Fruit fly (Drosophila melanogaster) whole organism, prepupa: ENCODE results near the gene GlcAT-S.
A peak's percentile ranks its signal among the peaks of the same experiment; 100 is the strongest.

Experiments used
- CG10631 ChIP-seq: fragments of 200-800 bp; sonication (Bioruptor generic); optimal IDR thresholded peaks from 2 replicates; lab custom pipeline; 2016; ENCODE audit warnings: missing biosample characterization, missing genetic modification characterization
- CG10669 ChIP-seq: fragments of 200-800 bp; sonication (Bioruptor generic); optimal IDR thresholded peaks from 3 replicates; lab custom pipeline; 2018; ENCODE audit warnings: missing biosample characterization, mild to moderate bottlenecking, missing genetic modification characterization, moderate library complexity
- CG11294 ChIP-seq: fragments of 200-800 bp; sonication (Bioruptor generic); IDR thresholded peaks from 2 replicates; pipeline ENCODE4 v1.3.6; 2022; ENCODE audit warnings: missing biosample characterization, missing genetic modification characterization
- CG15336 ChIP-seq: fragments of 200-800 bp; sonication (Bioruptor generic); IDR thresholded peaks from 2 replicates; pipeline ENCODE4 v1.3.6; 2022; ENCODE audit warnings: missing biosample characterization, missing genetic modification characterization
- CG32006 ChIP-seq: fragments of 200-800 bp; sonication (Bioruptor generic); optimal IDR thresholded peaks from 3 replicates; lab custom pipeline; 2017; ENCODE audit warnings: missing biosample characterization, mild to moderate bottlenecking, missing genetic modification characterization
- CG34406 ChIP-seq: fragments of 200-800 bp; sonication (Bioruptor generic); optimal IDR thresholded peaks from 3 replicates; lab custom pipeline; 2016; ENCODE audit warnings: missing biosample characterization, missing genetic modification characterization
- CG3919 ChIP-seq: fragments of 200-800 bp; sonication (Bioruptor generic); optimal IDR thresholded peaks from 3 replicates; lab custom pipeline; 2016; ENCODE audit warnings: missing biosample characterization, missing genetic modification characterization
- CG6163 ChIP-seq: fragments of 200-800 bp; sonication (Bioruptor generic); IDR thresholded peaks from 3 replicates; pipeline ENCODE4 v1.3.6; 2022; ENCODE audit warnings: missing biosample characterization, missing genetic modification characterization
- CG6792 ChIP-seq: fragments of 200-800 bp; sonication (Bioruptor generic); optimal IDR thresholded peaks from 3 replicates; lab custom pipeline; 2016; ENCODE audit warnings: missing biosample characterization, missing genetic modification characterization
- CG7368 ChIP-seq: fragments of 200-800 bp; sonication (Bioruptor generic); optimal IDR thresholded peaks from 3 replicates; lab custom pipeline; 2016; ENCODE audit warnings: missing biosample characterization, missing genetic modification characterization
- CG8119 ChIP-seq: fragments of 200-800 bp; sonication (Bioruptor generic); IDR thresholded peaks from 3 replicates; pipeline ENCODE4 v1.3.6; 2022; ENCODE audit warnings: missing biosample characterization, missing genetic modification characterization
- CG8319 ChIP-seq: fragments of 200-800 bp; sonication (Bioruptor generic); optimal IDR thresholded peaks from 3 replicates; lab custom pipeline; 2016; ENCODE audit warnings: missing biosample characterization, missing genetic modification characterization
- CG8632 ChIP-seq: fragments of 200-800 bp; sonication (Bioruptor generic); optimal IDR thresholded peaks from 3 replicates; lab custom pipeline; 2016; ENCODE audit warnings: missing biosample characterization, missing genetic modification characterization
- Eip78C ChIP-seq: fragments of 200-800 bp; sonication (Bioruptor generic); peaks from one replicate; lab custom pipeline; 2016; ENCODE audit warnings: missing biosample characterization, missing genetic modification characterization
- Eip93F ChIP-seq: fragments of 200-800 bp; sonication (Bioruptor generic); optimal IDR thresholded peaks from 2 replicates; lab custom pipeline; 2016; ENCODE audit warnings: missing biosample characterization, mild to moderate bottlenecking, missing genetic modification characterization
- Ets21C ChIP-seq: fragments of 200-800 bp; sonication (Bioruptor generic); optimal IDR thresholded peaks from 3 replicates; lab custom pipeline; 2016; ENCODE audit warnings: missing biosample characterization, missing genetic modification characterization
- Gug ChIP-seq: fragments of 200-800 bp; sonication (Bioruptor generic); IDR thresholded peaks from 2 replicates; pipeline ENCODE4 v1.3.6; 2022; ENCODE audit warnings: missing biosample characterization, missing genetic modification characterization
- Hr4 ChIP-seq: fragments of 200-800 bp; sonication (Bioruptor generic); optimal IDR thresholded peaks from 3 replicates; lab custom pipeline; 2016; ENCODE audit warnings: missing biosample characterization, missing genetic modification characterization
- Met ChIP-seq: fragments of 200-800 bp; sonication (Bioruptor generic); optimal IDR thresholded peaks from 3 replicates; lab custom pipeline; 2016; ENCODE audit warnings: missing biosample characterization, missing genetic modification characterization
- OdsH ChIP-seq: fragments of 200-800 bp; sonication (Bioruptor generic); optimal IDR thresholded peaks from 3 replicates; lab custom pipeline; 2016; ENCODE audit warnings: missing biosample characterization, missing genetic modification characterization
- Smox ChIP-seq: fragments of 200-800 bp; sonication (Bioruptor generic); optimal IDR thresholded peaks from 3 replicates; lab custom pipeline; 2016; ENCODE audit warnings: missing biosample characterization, missing genetic modification characterization
- Sox102F ChIP-seq: fragments of 200-800 bp; sonication (Bioruptor generic); optimal IDR thresholded peaks from 2 replicates; lab custom pipeline; 2016; ENCODE audit warnings: missing biosample characterization, mild to moderate bottlenecking, missing genetic modification characterization
- Sox14 ChIP-seq: fragments of 200-800 bp; sonication (Bioruptor generic); optimal IDR thresholded peaks from 3 replicates; lab custom pipeline; 2016; ENCODE audit warnings: missing biosample characterization, missing genetic modification characterization
- Sox15 ChIP-seq: fragments of 200-800 bp; sonication (Bioruptor generic); optimal IDR thresholded peaks from 3 replicates; lab custom pipeline; 2016; ENCODE audit warnings: missing biosample characterization, missing genetic modification characterization
- achi ChIP-seq: fragments of 200-800 bp; sonication (Bioruptor generic); optimal IDR thresholded peaks from 3 replicates; lab custom pipeline; 2016; ENCODE audit warnings: missing biosample characterization, missing genetic modification characterization
- acj6 ChIP-seq: fragments of 200-800 bp; sonication (Bioruptor generic); optimal IDR thresholded peaks from 3 replicates; lab custom pipeline; 2016; ENCODE audit warnings: missing biosample characterization, missing genetic modification characterization
- dac ChIP-seq: fragments of 200-800 bp; sonication (Bioruptor generic); optimal IDR thresholded peaks from 2 replicates; lab custom pipeline; 2017; ENCODE audit warnings: missing biosample characterization, mild to moderate bottlenecking, missing genetic modification characterization
- dsx ChIP-seq: fragments of 200-800 bp; optimal IDR thresholded peaks from 3 replicates; lab custom pipeline; 2019; ENCODE audit warnings: missing biosample characterization, mild to moderate bottlenecking, missing genetic modification characterization, moderate library complexity; ENCODE audit not compliant: poor library complexity, severe bottlenecking
- eg ChIP-seq: fragments of 200-800 bp; sonication (Bioruptor generic); IDR thresholded peaks from 3 replicates; pipeline ENCODE4 v1.3.6; 2022; ENCODE audit warnings: missing biosample characterization, missing genetic modification characterization
- fkh ChIP-seq: fragments of 200-800 bp; sonication (Bioruptor generic); optimal IDR thresholded peaks from 3 replicates; lab custom pipeline; 2017; ENCODE audit warnings: missing biosample characterization, mild to moderate bottlenecking, missing genetic modification characterization, moderate library complexity
- net ChIP-seq: fragments of 200-800 bp; sonication (Bioruptor generic); optimal IDR thresholded peaks from 3 replicates; lab custom pipeline; 2016; ENCODE audit warnings: missing biosample characterization, missing genetic modification characterization
- pdm3 ChIP-seq: fragments of 200-800 bp; sonication (Bioruptor generic); optimal IDR thresholded peaks from 3 replicates; lab custom pipeline; 2016; ENCODE audit warnings: missing biosample characterization, missing genetic modification characterization
- salr ChIP-seq, 2 experiments: fragments of 200-800 bp; sonication (Bioruptor generic); optimal IDR thresholded peaks; 3 replicates each; lab custom pipeline; 2016 to 2018; ENCODE audit warnings: missing biosample characterization in 2 of 2, missing genetic modification characterization in 2 of 2, mild to moderate bottlenecking in 1 of 2
- ss ChIP-seq, 2 experiments: fragments of 200-800 bp; sonication (Bioruptor generic); optimal IDR thresholded peaks; 2 replicates in 1 of 2; 3 replicates in 1 of 2; lab custom pipeline; 2017 to 2018; ENCODE audit warnings: mild to moderate bottlenecking in 2 of 2, missing biosample characterization in 2 of 2, missing genetic modification characterization in 2 of 2, moderate library complexity in 1 of 2
- svp ChIP-seq: fragments of 200-800 bp; sonication (Bioruptor generic); peaks from one replicate; lab custom pipeline; 2016; ENCODE audit warnings: missing biosample characterization, missing genetic modification characterization

The GlcAT-S gene

dm6 chr2L:9594625-9595300 is 21.5 kb upstream of the GlcAT-S start:
- TF ChIP-seq CG3919 (GFP tag; lab: Kevin White, UChicago) (no peak), fkh (GFP tag; lab: Kevin White, UChicago) (peak; percentile 30), Met (GFP tag; lab: Kevin White, UChicago) (peak; percentile 6), acj6 (peak; percentile 5), Eip93F (GFP tag; lab: Kevin White, UChicago) (no peak), CG10631 (GFP tag; lab: Kevin White, UChicago) (peak; percentile 5), CG11294 (no peak), CG34406 (GFP tag; lab: Kevin White, UChicago) (no peak), svp (GFP tag; lab: Kevin White, UChicago) (peak; percentile 53), Smox (GFP tag; lab: Kevin White, UChicago) (peak; percentile 2)
- TF ChIP-seq, all 60 proteins: peak for 6

dm6 chr2L:9598390-9598789 is 17.9 kb upstream of the GlcAT-S start:
- peak; percentile 55; the same call in 2 of the 3 replicates for TF ChIP-seq CG8119 (GFP tag; lab: Robert Waterston, UW)
- TF ChIP-seq CG6792 (GFP tag; lab: Kevin White, UChicago) = peak; percentile 22
- peak; percentile 47 for TF ChIP-seq Gug (GFP tag; lab: Robert Waterston, UW)
- TF ChIP-seq Eip78C (GFP tag; lab: Kevin White, UChicago) = peak; percentile 73
- no peak for TF ChIP-seq dac (GFP tag; lab: Kevin White, UChicago)
- no peak for TF ChIP-seq Sox102F (GFP tag; lab: Kevin White, UChicago)
- peak; percentile 33 for TF ChIP-seq acj6
- TF ChIP-seq Smox (GFP tag; lab: Kevin White, UChicago) = peak; percentile 6
- peak; percentile 12 for TF ChIP-seq OdsH (GFP tag; lab: Kevin White, UChicago)
- TF ChIP-seq CG6163 (GFP tag; lab: Robert Waterston, UW) = peak; percentile 72
- TF ChIP-seq CG32006 = peak; percentile 54
- TF ChIP-seq pdm3 (GFP tag; lab: Kevin White, UChicago) = peak; percentile 12
- TF ChIP-seq CG10631 (GFP tag; lab: Kevin White, UChicago) = peak; percentile 28
- peak; percentile 4 for TF ChIP-seq Hr4 (GFP tag; lab: Kevin White, UChicago)
- peak; percentile 45; the same call in 1 of the 2 replicates for TF ChIP-seq CG15336 (GFP tag; lab: Robert Waterston, UW)
- TF ChIP-seq dsx (GFP tag; lab: Kevin White, UChicago) = no peak
- peak; percentile 60; the same call in 2 of the 3 replicates for TF ChIP-seq eg (GFP tag; lab: Robert Waterston, UW)
- TF ChIP-seq CG10669 (GFP tag; lab: Kevin White, UChicago) = peak; percentile 22
- peak; percentile 65 to 86 for TF ChIP-seq ss (GFP tag; optimal IDR thresholded peaks at IDR 0.05; lab: Kevin White, UChicago)
- TF ChIP-seq CG3919 (GFP tag; lab: Kevin White, UChicago) = peak; percentile 26
- TF ChIP-seq CG8319 (GFP tag; lab: Kevin White, UChicago) = no peak
- peak; percentile 21 for TF ChIP-seq achi (GFP tag; lab: Kevin White, UChicago)
- TF ChIP-seq Sox15 (GFP tag; lab: Kevin White, UChicago) = no peak

- TF ChIP-seq svp (GFP tag; lab: Kevin White, UChicago) = no peak
- no peak for TF ChIP-seq CG8119 (GFP tag; lab: Robert Waterston, UW)
- TF ChIP-seq Eip78C (GFP tag; lab: Kevin White, UChicago) = no peak
- TF ChIP-seq salr (GFP tag; optimal IDR thresholded peaks at IDR 0.05; lab: Kevin White, UChicago) = no peak
- no peak for TF ChIP-seq Ets21C (GFP tag; lab: Kevin White, UChicago)
- no peak for TF ChIP-seq Gug (GFP tag; lab: Robert Waterston, UW)
- no peak for TF ChIP-seq CG11294
- no peak for TF ChIP-seq CG7368 (GFP tag; lab: Kevin White, UChicago)
- TF ChIP-seq CG8632 = no peak
- TF ChIP-seq fkh (GFP tag; lab: Kevin White, UChicago) = no peak
- no peak for TF ChIP-seq CG6792 (GFP tag; lab: Kevin White, UChicago)
- no peak for TF ChIP-seq net (GFP tag; lab: Kevin White, UChicago)
- TF ChIP-seq Hr4 (GFP tag; lab: Kevin White, UChicago) = no peak
- TF ChIP-seq Sox14 (GFP tag; lab: Kevin White, UChicago) = no peak
- no peak for TF ChIP-seq ss (GFP tag; optimal IDR thresholded peaks at IDR 0.05; lab: Kevin White, UChicago)
- TF ChIP-seq, all 60 proteins: peak for 0
Measured at dm6 chr2L:9600772-9601171, 15.5 kb upstream of the GlcAT-S start, which contains the start of gene CG4382. TSS of gene CG4382 (minus strand) at chr2L:9600872.
